Worm (Caenorhabditis elegans): Measurements from ENCODE around the gene melo-1.

melo-1 gene

DNA sequence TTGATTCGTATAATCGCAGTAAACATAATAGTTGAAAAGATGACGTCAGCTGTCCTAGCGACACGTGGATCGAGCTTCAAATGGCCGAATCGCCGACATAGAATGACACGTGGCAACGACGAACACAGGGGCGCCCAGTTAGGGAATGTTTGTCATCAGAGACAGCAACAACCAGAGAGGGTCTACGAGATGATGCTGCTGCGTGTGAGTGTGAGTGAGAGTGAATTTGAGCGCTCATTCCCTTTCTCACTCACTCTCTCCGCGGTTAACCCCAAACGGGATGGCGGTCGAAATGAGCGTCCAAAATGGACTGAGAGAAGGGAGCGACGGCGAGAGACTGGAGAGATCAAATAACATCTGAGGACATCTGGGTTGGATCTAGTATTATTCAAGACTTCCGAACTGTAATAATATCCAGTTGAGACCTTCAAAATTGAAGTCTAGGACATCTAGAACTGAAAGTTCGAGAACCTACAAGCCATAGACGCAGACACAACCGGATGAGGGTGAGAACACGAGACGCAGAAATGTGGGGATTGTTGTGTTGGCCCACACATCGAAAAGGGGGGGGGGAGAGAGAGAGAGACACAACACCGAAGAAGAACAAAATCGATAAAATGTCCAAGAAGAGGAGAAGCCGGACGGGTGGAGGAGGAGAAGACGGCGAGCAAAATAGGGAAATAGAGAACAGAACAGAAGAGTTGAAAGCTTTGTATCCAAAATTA lies 7.2 kb downstream of the melo-1 start (continued):
- TF ChIP-seq unc-62 (GFP tag; optimal IDR thresholded peaks at IDR 0.05) (no peak), nhr-21 (tag; optimal IDR thresholded peaks at IDR 0.05) (peak; percentile 10), elt-1 (tag; optimal IDR thresholded peaks at IDR 0.05) (no peak), mdl-1 (tag; optimal IDR thresholded peaks at IDR 0.05) (peak; percentile 16 to 22), elt-3 (tag; optimal IDR thresholded peaks at IDR 0.05) (no peak), sma-9 (GFP tag; optimal IDR thresholded peaks at IDR 0.05) (peak; percentile 38), sma-9 (tag; optimal IDR thresholded peaks at IDR 0.05) (no peak), ztf-1 (GFP tag; conservative IDR thresholded peaks at IDR 0.05) (no peak), nhr-6 (tag; optimal IDR thresholded peaks at IDR 0.05) (no peak), ZK546.5 (tag; optimal IDR thresholded peaks at IDR 0.05) (no peak), unc-55 (GFP tag; optimal IDR thresholded peaks at IDR 0.05) (peak; percentile 68), lin-39 (tag; optimal IDR thresholded peaks at IDR 0.05) (no peak), nhr-23 (tag; optimal IDR thresholded peaks at IDR 0.05) (no peak), nhr-237 (tag; optimal IDR thresholded peaks at IDR 0.05) (no peak), sem-4 (tag; optimal IDR thresholded peaks at IDR 0.05) (peak; percentile 38), F13H6.1 (tag; optimal IDR thresholded peaks at IDR 0.05) (peak; percentile 61), ztf-4 (tag; optimal IDR thresholded peaks at IDR 0.05) (peak; percentile 46), sma-3 (GFP tag; optimal IDR thresholded peaks at IDR 0.05) (peak; percentile 30), mbf-1 (tag; optimal IDR thresholded peaks at IDR 0.05) (no peak), nhr-77 (tag; optimal IDR thresholded peaks at IDR 0.05) (no peak), egl-27 (tag; optimal IDR thresholded peaks at IDR 0.05) (no peak), ama-1 (optimal IDR thresholded peaks at IDR 0.05) (no peak), nhr-25 (tag; optimal IDR thresholded peaks at IDR 0.05) (peak; percentile 65)

DNA sequence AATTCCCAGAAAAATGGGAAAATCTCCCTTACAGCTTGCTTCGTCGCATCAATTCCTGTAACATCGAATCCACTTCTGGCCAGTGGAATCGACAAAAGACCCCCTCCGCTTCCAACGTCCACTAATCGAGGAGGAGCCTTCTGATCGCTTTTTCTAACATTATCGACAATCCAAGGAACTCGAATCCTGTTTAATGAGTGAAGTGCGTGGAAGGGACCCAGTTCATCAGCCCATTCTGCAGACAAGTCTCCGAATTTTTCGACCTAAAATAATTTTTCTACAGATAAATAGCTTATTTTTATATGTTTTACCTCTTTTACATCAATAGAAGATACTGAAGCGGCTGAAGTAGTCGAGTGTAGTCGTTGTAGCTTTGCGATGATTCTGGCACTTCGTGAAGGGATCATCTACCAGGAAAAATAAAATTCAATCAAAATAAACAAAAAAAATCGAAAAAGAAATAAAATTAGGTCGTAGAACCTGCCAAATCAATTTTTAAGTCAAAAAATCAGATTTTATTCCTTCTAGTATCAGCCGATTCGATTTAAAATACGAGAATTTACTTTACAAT lies 9.2 kb downstream of the melo-1 start, which contains the start of gene coq-3:
Gene coq-3 (minus strand): TSS at position 407 of the 571 bp plus-strand sequence.
- TF ChIP-seq F13H6.1 (tag; optimal IDR thresholded peaks at IDR 0.05) (no peak), nhr-237 (tag; optimal IDR thresholded peaks at IDR 0.05) (no peak), skn-1 (tag; optimal IDR thresholded peaks at IDR 0.05) (no peak), unc-62 (GFP tag; optimal IDR thresholded peaks at IDR 0.05) (no peak), unc-39 (tag; optimal IDR thresholded peaks at IDR 0.05) (no peak), egl-27 (tag; optimal IDR thresholded peaks at IDR 0.05) (no peak), dmd-4 (tag; optimal IDR thresholded peaks at IDR 0.05) (no peak)

- TF ChIP-seq aly-2 (tag; optimal IDR thresholded peaks at IDR 0.05), result no peak
- no peak for TF ChIP-seq elt-3 (tag; optimal IDR thresholded peaks at IDR 0.05)
- TF ChIP-seq nhr-23 (tag; optimal IDR thresholded peaks at IDR 0.05), result no peak
- TF ChIP-seq mab-5 (tag; optimal IDR thresholded peaks at IDR 0.05), result no peak
- peak; percentile 22 for TF ChIP-seq nhr-129 (tag; optimal IDR thresholded peaks at IDR 0.05)
- TF ChIP-seq nhr-12 (tag; optimal IDR thresholded peaks at IDR 0.05), result no peak
- no peak for TF ChIP-seq nhr-6 (tag; optimal IDR thresholded peaks at IDR 0.05)
- TF ChIP-seq egl-27 (tag; optimal IDR thresholded peaks at IDR 0.05), result no peak
- peak; percentile 3 for TF ChIP-seq lin-11 (tag; optimal IDR thresholded peaks at IDR 0.05)
- TF ChIP-seq nhr-77 (tag; optimal IDR thresholded peaks at IDR 0.05), result no peak
- TF ChIP-seq sem-4 (tag; optimal IDR thresholded peaks at IDR 0.05), result no peak
- TF ChIP-seq nhr-10 (tag; optimal IDR thresholded peaks at IDR 0.05), result no peak
- TF ChIP-seq ZK546.5 (tag; optimal IDR thresholded peaks at IDR 0.05), result no peak
- no peak for TF ChIP-seq mbf-1 (tag; optimal IDR thresholded peaks at IDR 0.05)
- TF ChIP-seq lin-39 (tag; optimal IDR thresholded peaks at IDR 0.05), result no peak
- no peak for TF ChIP-seq crh-2 (tag; optimal IDR thresholded peaks at IDR 0.05)
- no peak for TF ChIP-seq ama-1 (optimal IDR thresholded peaks at IDR 0.05)
- no peak for TF ChIP-seq nhr-237 (tag; optimal IDR thresholded peaks at IDR 0.05)
- peak; percentile 22 for TF ChIP-seq C34F6.9 (tag; optimal IDR thresholded peaks at IDR 0.05)
- peak; percentile 10 for TF ChIP-seq R02D3.7 (tag; optimal IDR thresholded peaks at IDR 0.05)
- no peak for TF ChIP-seq F13H6.1 (tag; optimal IDR thresholded peaks at IDR 0.05)
- peak; percentile 55 for TF ChIP-seq unc-55 (GFP tag; optimal IDR thresholded peaks at IDR 0.05)
- no peak for TF ChIP-seq mdl-1 (tag; optimal IDR thresholded peaks at IDR 0.05)
- no peak for TF ChIP-seq ceh-16 (tag; optimal IDR thresholded peaks at IDR 0.05)
Measured at ce11 chrIV:14797354-14797753, 10.5 kb downstream of the melo-1 start, which contains the start of the genes Y57G11C.1147 and nuo-3. Gene Y57G11C.1147 (minus strand): TSS chrIV:14797514. Gene nuo-3 (minus strand): TSS chrIV:14797544.

ce11 chrIV:14797849-14798248 lies 11.0 kb downstream of the melo-1 start, which contains the start of gene arl-8:
Gene arl-8 (plus strand): TSS chrIV:14798149.
- TF ChIP-seq nhr-21 (tag; optimal IDR thresholded peaks at IDR 0.05) (no peak), ama-1 (optimal IDR thresholded peaks at IDR 0.05) (peak; percentile 17), skn-1 (tag; optimal IDR thresholded peaks at IDR 0.05) (no peak)

Data from whole organism, L2 larva.